Fruit fly (Drosophila melanogaster): ENCODE results near the gene bnb.

The bnb gene

DNA sequence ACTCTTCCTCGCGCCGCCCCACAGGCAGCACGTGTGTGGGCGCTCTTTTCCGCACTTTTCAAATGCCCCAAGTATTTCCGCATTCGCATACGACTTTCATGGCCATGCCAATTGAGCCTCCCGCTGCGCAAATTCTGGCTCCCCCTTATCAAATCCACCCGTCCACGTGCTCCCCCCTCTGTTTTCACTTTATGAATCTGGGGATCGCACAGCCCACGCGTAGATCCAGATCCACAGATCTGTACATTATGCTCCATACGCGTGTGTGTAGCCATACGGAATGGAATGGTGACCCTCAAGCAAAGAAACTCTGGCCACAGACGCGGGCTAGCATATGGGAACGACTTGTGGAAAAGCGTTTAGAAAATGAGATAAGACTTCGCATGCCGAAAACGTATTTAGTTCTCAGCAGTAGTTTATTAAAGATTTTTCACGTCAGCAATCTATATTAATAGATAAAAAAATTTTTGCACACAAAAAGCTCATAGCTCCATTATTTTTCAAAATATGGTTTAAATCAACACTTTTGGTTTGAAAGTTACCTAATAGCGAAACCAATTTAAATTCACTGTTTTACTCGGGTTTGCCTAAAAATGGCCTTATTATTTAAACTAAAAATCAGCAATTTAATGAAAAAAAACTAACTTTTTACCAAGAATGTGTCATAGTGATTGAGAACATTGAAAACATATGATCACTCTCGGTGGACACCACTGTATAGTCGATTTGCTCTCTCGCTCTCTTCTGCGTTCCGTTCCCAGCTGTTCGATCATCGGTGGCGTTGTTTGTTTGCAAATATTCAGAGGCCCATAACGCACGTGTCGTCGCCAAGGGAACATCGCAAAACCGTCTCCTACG, 7.9 kb downstream of the bnb start (continued):
- peak; percentile 57 for TF ChIP-seq nau (GFP tag; optimal IDR thresholded peaks at IDR 0.05)
- peak; percentile 44 for TF ChIP-seq Atf-2 (GFP tag; optimal IDR thresholded peaks at IDR 0.05)
- peak; percentile 44 for TF ChIP-seq cato (GFP tag; optimal IDR thresholded peaks at IDR 0.05; ENCODE audit: borderline replicate concordance)
- TF ChIP-seq gfzf (GFP tag; optimal IDR thresholded peaks at IDR 0.05), result no peak
- TF ChIP-seq sug (tag; optimal IDR thresholded peaks at IDR 0.05), result peak; percentile 65
- TF ChIP-seq CG33213 (GFP tag; optimal IDR thresholded peaks at IDR 0.05), result no peak
- TF ChIP-seq pita (GFP tag; optimal IDR thresholded peaks at IDR 0.05), result no peak
- no peak for TF ChIP-seq sima (GFP tag; optimal IDR thresholded peaks at IDR 0.05)
- peak; percentile 70 for TF ChIP-seq row (GFP tag; IDR thresholded peaks at IDR 0.05)
- TF ChIP-seq CG14441 (GFP tag; IDR thresholded peaks at IDR 0.05), result peak; percentile 63
- TF ChIP-seq CG18764 (GFP tag; optimal IDR thresholded peaks at IDR 0.05), result peak; percentile 8
- TF ChIP-seq slbo (GFP tag; IDR thresholded peaks at IDR 0.05), result no peak
- TF ChIP-seq CG6813 (GFP tag; optimal IDR thresholded peaks at IDR 0.05), result peak; percentile 19
- no peak for TF ChIP-seq CG9797 (GFP tag; optimal IDR thresholded peaks at IDR 0.05)
- no peak for TF ChIP-seq CG2129 (GFP tag; IDR thresholded peaks at IDR 0.05; ENCODE audit: partially characterized antibody)
- TF ChIP-seq Chrac-16 (GFP tag; optimal IDR thresholded peaks at IDR 0.05), result peak; percentile 32
- TF ChIP-seq ash1 (GFP tag; optimal IDR thresholded peaks at IDR 0.05), result no peak
- peak; percentile 60 for TF ChIP-seq CG10543 (GFP tag; optimal IDR thresholded peaks at IDR 0.05)
- TF ChIP-seq chn (GFP tag; optimal IDR thresholded peaks at IDR 0.05), result peak; percentile 4
- peak; percentile 50 for TF ChIP-seq gcm (GFP tag; optimal IDR thresholded peaks at IDR 0.05)
- peak; percentile 78 for TF ChIP-seq CG18262 (tag; optimal IDR thresholded peaks at IDR 0.05)
- peak; percentile 23 for TF ChIP-seq CG15696 (tag; optimal IDR thresholded peaks at IDR 0.05)
- TF ChIP-seq BEAF-32 (GFP tag; optimal IDR thresholded peaks at IDR 0.05), result no peak
- TF ChIP-seq sens-2 (GFP tag; IDR thresholded peaks at IDR 0.05), result no peak
- TF ChIP-seq shn (GFP tag; optimal IDR thresholded peaks at IDR 0.05), result peak; percentile 55
- peak; percentile 9 for TF ChIP-seq gsb-n (tag; optimal IDR thresholded peaks at IDR 0.05)
- peak; percentile 24 for TF ChIP-seq CG5180 (GFP tag; optimal IDR thresholded peaks at IDR 0.05)
- TF ChIP-seq ewg (GFP tag; optimal IDR thresholded peaks at IDR 0.05), result peak; percentile 35
- TF ChIP-seq Rx (GFP tag; IDR thresholded peaks at IDR 0.05), result no peak
- peak; percentile 56 for TF ChIP-seq lmd (GFP tag; IDR thresholded peaks at IDR 0.05)
- peak; percentile 46 for TF ChIP-seq jumu (GFP tag; optimal IDR thresholded peaks at IDR 0.05)
- no peak for TF ChIP-seq CG3407 (GFP tag; optimal IDR thresholded peaks at IDR 0.05)
- TF ChIP-seq az2 (GFP tag; optimal IDR thresholded peaks at IDR 0.05), result peak; percentile 44
- TF ChIP-seq ftz-f1 (GFP tag; optimal IDR thresholded peaks at IDR 0.05), result peak; percentile 8
- no peak for TF ChIP-seq insv (GFP tag; optimal IDR thresholded peaks at IDR 0.05)
- TF ChIP-seq NFAT (GFP tag; IDR thresholded peaks at IDR 0.05), result peak; percentile 52
- peak; percentile 49 for TF ChIP-seq sqz (GFP tag; optimal IDR thresholded peaks at IDR 0.05)
- TF ChIP-seq Dip3 (GFP tag; optimal IDR thresholded peaks at IDR 0.05), result peak; percentile 55
- no peak for TF ChIP-seq CG7745 (tag; optimal IDR thresholded peaks at IDR 0.05)
- peak; percentile 51 for TF ChIP-seq Dek (tag; optimal IDR thresholded peaks at IDR 0.05)
- peak; percentile 30; the same call in 1 of the 2 replicates for TF ChIP-seq CG4404 (GFP tag; IDR thresholded peaks at IDR 0.05)
- peak; percentile 37; the same call in 1 of the 2 replicates for TF ChIP-seq sob (GFP tag; IDR thresholded peaks at IDR 0.05)
- TF ChIP-seq CG15011 (GFP tag; optimal IDR thresholded peaks at IDR 0.05), result peak; percentile 64
- TF ChIP-seq CG10147 (GFP tag; optimal IDR thresholded peaks at IDR 0.05), result peak; percentile 58
- peak; percentile 53 for TF ChIP-seq odd (GFP tag; optimal IDR thresholded peaks at IDR 0.05)
- peak; percentile 51 for TF ChIP-seq CG8388 (GFP tag; optimal IDR thresholded peaks at IDR 0.05)
- TF ChIP-seq Doc2 (GFP tag; IDR thresholded peaks at IDR 0.05), result no peak
- TF ChIP-seq bowl (GFP tag; IDR thresholded peaks at IDR 0.05), result no peak
